Fruit fly (Drosophila melanogaster) S2 (cell line): Measurements from ENCODE around the gene Cka.

Experiments used
- CG8478 ChIP-seq: fragments of >200 bp; optimal IDR thresholded peaks from 2 replicates; lab custom pipeline; 2018
- CTCF ChIP-seq, 2 experiments: fragments of >200 bp; optimal IDR thresholded peaks; 2 replicates each; lab custom pipeline; 2018

DNA sequence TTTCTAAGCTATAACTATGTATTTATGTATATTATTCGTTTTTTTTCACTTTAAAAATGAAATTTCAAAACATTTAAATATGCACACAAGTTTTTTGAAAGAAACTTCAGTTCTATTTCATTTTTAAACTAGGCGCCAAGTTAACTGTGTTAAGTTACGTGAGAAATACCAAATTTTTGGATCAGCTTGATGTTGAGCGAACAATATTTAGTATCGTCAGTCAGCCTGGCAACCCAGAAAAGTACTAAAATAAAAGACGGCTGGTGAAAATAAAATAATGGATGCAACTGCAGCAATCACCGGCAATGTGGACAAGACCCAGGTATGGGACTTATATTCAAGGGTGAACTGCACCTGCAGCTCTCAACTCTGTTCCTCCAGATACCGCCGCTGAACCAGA is 10.4 kb downstream of the Cka start, which contains the start of gene CCDC53:
- no peak for TF ChIP-seq CTCF (optimal IDR thresholded peaks at IDR 0.05; lab: Kevin White, UChicago)
- TF ChIP-seq CG8478 (lab: Kevin White, UChicago): no peak
